Worm (Caenorhabditis elegans) whole organism, L4 larva: ENCODE data around the gene W08E12.4.

Source experiments
- D1046.2 ChIP-seq: fragments of 200-800 bp; sonication (Bioruptor generic); IDR thresholded peaks from 2 replicates; pipeline ENCODE4 v1.3.6; 2022; ENCODE audit warnings: missing genetic modification characterization, missing compliant biosample characterization
- F37D6.2 ChIP-seq: sonication (generic microtip); optimal IDR thresholded peaks from 2 replicates; lab custom pipeline; 2016; ENCODE audit warnings: mild to moderate bottlenecking, missing genetic modification characterization, missing compliant biosample characterization
- F44E2.7 ChIP-seq: fragments of 200-800 bp; sonication (Bioruptor generic); IDR thresholded peaks from 2 replicates; pipeline ENCODE4 v2.1.2; 2022; ENCODE audit warnings: missing genetic modification characterization, missing compliant biosample characterization
- T20F7.1 ChIP-seq: fragments of 200-800 bp; sonication (Bioruptor generic); optimal IDR thresholded peaks from 2 replicates; lab custom pipeline; 2018; ENCODE audit warnings: mild to moderate bottlenecking, missing genetic modification characterization, missing compliant biosample characterization
- T26A8.4 ChIP-seq: fragments of 200-800 bp; sonication (Bioruptor generic); IDR thresholded peaks from 2 replicates; pipeline ENCODE4 v1.3.6; 2022; ENCODE audit warnings: missing genetic modification characterization, missing compliant biosample characterization
- aha-1 ChIP-seq: fragments of 150-350 bp; peaks from one replicate; lab custom pipeline; 2014; ENCODE audit warnings: missing biosample characterization, missing genetic modification characterization
- arid-1 ChIP-seq: fragments of 200-800 bp; sonication (Bioruptor generic); conservative IDR thresholded peaks from 2 replicates; pipeline ENCODE4 v1.3.6; 2022; ENCODE audit warnings: missing genetic modification reagents, missing genetic modification characterization, missing compliant biosample characterization
- ceh-20 ChIP-seq: fragments of 200-800 bp; sonication (Bioruptor generic); IDR thresholded peaks from 2 replicates; pipeline ENCODE4 v1.3.6; 2022; ENCODE audit warnings: missing genetic modification reagents, missing genetic modification characterization, missing compliant biosample characterization
- ceh-32 ChIP-seq: sonication (generic microtip); optimal IDR thresholded peaks from 2 replicates; lab custom pipeline; 2016; ENCODE audit warnings: mild to moderate bottlenecking, missing genetic modification characterization, missing compliant biosample characterization; ENCODE audit not compliant: poor library complexity
- cey-2 ChIP-seq: sonication (generic microtip); optimal IDR thresholded peaks from 3 replicates; lab custom pipeline; 2017; ENCODE audit warnings: missing genetic modification characterization, mild to moderate bottlenecking, missing compliant biosample characterization, antibody characterized with exemption, borderline replicate concordance; ENCODE audit not compliant: insufficient read depth
- ctbp-1 ChIP-seq: fragments of 200-800 bp; sonication (Bioruptor generic); IDR thresholded peaks from 2 replicates; pipeline ENCODE4 v1.3.6; 2022; ENCODE audit warnings: missing genetic modification reagents, missing genetic modification characterization, missing compliant biosample characterization
- daf-16 ChIP-seq, 3 experiments: sonication (generic microtip); optimal IDR thresholded peaks; 2 replicates each; lab custom pipeline; 2016 to 2017; ENCODE audit warnings: missing genetic modification characterization in 3 of 3, missing genetic modification reagents in 3 of 3, mild to moderate bottlenecking in 2 of 3, missing compliant biosample characterization in 2 of 3, missing biosample characterization in 1 of 3, moderate library complexity in 1 of 3
- daf-8 ChIP-seq: fragments of 200-800 bp; sonication (Bioruptor generic); IDR thresholded peaks from 2 replicates; pipeline ENCODE4 v1.3.6; 2022; ENCODE audit warnings: missing genetic modification characterization, missing compliant biosample characterization
- dmd-6 ChIP-seq: fragments of 200-800 bp; sonication (Bioruptor generic); IDR thresholded peaks from 2 replicates; pipeline ENCODE4 v1.3.6; 2022; ENCODE audit warnings: missing genetic modification reagents, missing genetic modification characterization, missing compliant biosample characterization
- dmd-9 ChIP-seq: fragments of 200-800 bp; sonication (Bioruptor generic); IDR thresholded peaks from 2 replicates; pipeline ENCODE4 v1.3.6; 2022; ENCODE audit warnings: missing genetic modification reagents, missing genetic modification characterization, missing compliant biosample characterization
- dpl-1 ChIP-seq: fragments of 150-350 bp; optimal IDR thresholded peaks from 2 replicates; lab custom pipeline; 2014; ENCODE audit warnings: missing biosample characterization, missing genetic modification reagents, missing genetic modification characterization
- duxl-1 ChIP-seq: sonication (generic microtip); optimal IDR thresholded peaks from 2 replicates; lab custom pipeline; 2016; ENCODE audit warnings: mild to moderate bottlenecking, missing genetic modification characterization, moderate library complexity, missing compliant biosample characterization; ENCODE audit not compliant: poor library complexity
- dve-1 ChIP-seq: sonication (generic microtip); optimal IDR thresholded peaks from 2 replicates; lab custom pipeline; 2017; ENCODE audit warnings: antibody characterized with exemption, mild to moderate bottlenecking, missing genetic modification characterization, missing compliant biosample characterization; ENCODE audit not compliant: insufficient read depth
- egl-43 ChIP-seq: fragments of 200-800 bp; sonication (Bioruptor generic); IDR thresholded peaks from 2 replicates; pipeline ENCODE4 v1.3.6; 2022; ENCODE audit warnings: missing genetic modification reagents, missing genetic modification characterization, missing compliant biosample characterization
- hif-1 ChIP-seq, 2 experiments: sonication (generic microtip); optimal IDR thresholded peaks; 2 replicates each; lab custom pipeline; 2016 to 2017; ENCODE audit warnings: missing compliant biosample characterization in 2 of 2, missing genetic modification characterization in 2 of 2, missing genetic modification reagents in 2 of 2, missing genotype in 2 of 2, mild to moderate bottlenecking in 1 of 2
- hlh-11 ChIP-seq: fragments of 200-800 bp; sonication (Bioruptor generic); optimal IDR thresholded peaks from 2 replicates; lab custom pipeline; 2018; ENCODE audit warnings: mild to moderate bottlenecking, missing genetic modification characterization, missing compliant biosample characterization
- hlh-30 ChIP-seq: sonication (generic microtip); optimal IDR thresholded peaks from 2 replicates; lab custom pipeline; 2017; ENCODE audit warnings: antibody characterized with exemption, mild to moderate bottlenecking, missing genetic modification characterization, missing compliant biosample characterization; ENCODE audit not compliant: insufficient read depth
- hmg-1.1 ChIP-seq: fragments of 200-800 bp; sonication (Bioruptor generic); IDR thresholded peaks from 2 replicates; pipeline ENCODE4 v1.3.6; 2022; ENCODE audit warnings: missing genetic modification reagents, missing genetic modification characterization, missing compliant biosample characterization
- lim-7 ChIP-seq: fragments of 200-800 bp; sonication (Bioruptor generic); IDR thresholded peaks from 2 replicates; pipeline ENCODE4 v1.3.6; 2022; ENCODE audit warnings: missing genetic modification characterization, missing compliant biosample characterization
- lin-1 ChIP-seq: fragments of 200-800 bp; sonication (Bioruptor generic); IDR thresholded peaks from 2 replicates; pipeline ENCODE4 v1.3.6; 2022; ENCODE audit warnings: missing genetic modification reagents, missing genetic modification characterization, missing compliant biosample characterization
- lin-29 ChIP-seq: fragments of 200-800 bp; sonication (Bioruptor generic); IDR thresholded peaks from 2 replicates; pipeline ENCODE4 v1.3.6; 2022; ENCODE audit warnings: missing genetic modification reagents, missing genetic modification characterization, missing compliant biosample characterization
- lin-38 ChIP-seq: fragments of 200-800 bp; sonication (Bioruptor generic); IDR thresholded peaks from 2 replicates; pipeline ENCODE4 v1.3.6; 2022; ENCODE audit warnings: missing genetic modification reagents, missing genetic modification characterization, missing compliant biosample characterization
- lsy-2 ChIP-seq, 2 experiments: fragments of 150-350 bp in 1 of 2; sonication (generic microtip) in 1 of 2; optimal IDR thresholded peaks; 2 replicates each; lab custom pipeline; 2014 to 2017; ENCODE audit warnings: missing biosample characterization in 2 of 2, missing genetic modification characterization in 2 of 2
- madf-5 ChIP-seq, 2 experiments: fragments of 200-800 bp; sonication (Bioruptor generic); IDR thresholded peaks; 2 replicates each; pipeline ENCODE4 v1.3.6; 2022; ENCODE audit warnings: missing compliant biosample characterization in 2 of 2, missing genetic modification characterization in 2 of 2
- madf-9 ChIP-seq: fragments of 200-800 bp; sonication (Bioruptor generic); conservative IDR thresholded peaks from 2 replicates; pipeline ENCODE4 v1.3.6; 2022; ENCODE audit warnings: missing genetic modification reagents, missing genetic modification characterization, missing compliant biosample characterization
- mdl-1 ChIP-seq, 2 experiments: fragments of 150-350 bp in 1 of 2; sonication (generic microtip) in 1 of 2; optimal IDR thresholded peaks; 2 replicates each; lab custom pipeline; 2014 to 2017; ENCODE audit warnings: missing biosample characterization in 2 of 2, missing genetic modification characterization in 2 of 2
- mep-1 ChIP-seq: fragments of 150-350 bp; sonication (generic microtip); optimal IDR thresholded peaks from 3 replicates; lab custom pipeline; 2014; ENCODE audit warnings: missing biosample characterization, missing genetic modification characterization
- mes-2 ChIP-seq: sonication (generic microtip); optimal IDR thresholded peaks from 2 replicates; lab custom pipeline; 2016; ENCODE audit warnings: missing genotype, mild to moderate bottlenecking, missing genetic modification characterization, missing compliant biosample characterization; ENCODE audit not compliant: poor library complexity, severe bottlenecking
- mxl-3 ChIP-seq: fragments of 200-800 bp; sonication (Bioruptor generic); optimal IDR thresholded peaks from 2 replicates; lab custom pipeline; 2018; ENCODE audit warnings: mild to moderate bottlenecking, missing genetic modification characterization, missing compliant biosample characterization
- nhr-102 ChIP-seq: sonication (generic microtip); optimal IDR thresholded peaks from 2 replicates; lab custom pipeline; 2016; ENCODE audit warnings: mild to moderate bottlenecking, missing genetic modification characterization, moderate library complexity, missing compliant biosample characterization
- nhr-11 ChIP-seq: fragments of 150-350 bp; optimal IDR thresholded peaks from 2 replicates; lab custom pipeline; 2014; ENCODE audit warnings: missing biosample characterization, missing genetic modification characterization
- nhr-28 ChIP-seq: fragments of 150-350 bp; optimal IDR thresholded peaks from 2 replicates; lab custom pipeline; 2014; ENCODE audit warnings: missing biosample characterization, missing genetic modification characterization
- nhr-41 ChIP-seq: fragments of 200-800 bp; sonication (Bioruptor generic); IDR thresholded peaks from 2 replicates; pipeline ENCODE4 v1.3.6; 2022; ENCODE audit warnings: missing genetic modification reagents, missing genetic modification characterization, missing compliant biosample characterization
- nhr-48 ChIP-seq: sonication (generic microtip); optimal IDR thresholded peaks from 2 replicates; lab custom pipeline; 2016; ENCODE audit warnings: mild to moderate bottlenecking, missing genetic modification characterization, missing compliant biosample characterization
- nhr-77 ChIP-seq: fragments of 150-350 bp; optimal IDR thresholded peaks from 2 replicates; lab custom pipeline; 2014; ENCODE audit warnings: missing biosample characterization, missing genetic modification characterization
- rbr-2 ChIP-seq: sonication (generic microtip); optimal IDR thresholded peaks from 2 replicates; lab custom pipeline; 2016; ENCODE audit warnings: missing genotype, missing genetic modification characterization, missing compliant biosample characterization
- set-16 ChIP-seq: fragments of 200-800 bp; sonication (Bioruptor generic); IDR thresholded peaks from 2 replicates; pipeline ENCODE4 v1.3.6; 2022; ENCODE audit warnings: missing genetic modification reagents, missing genetic modification characterization, missing compliant biosample characterization
- spr-1 ChIP-seq: sonication (generic microtip); optimal IDR thresholded peaks from 2 replicates; lab custom pipeline; 2016; ENCODE audit warnings: mild to moderate bottlenecking, missing genetic modification characterization, missing compliant biosample characterization
- spr-3 ChIP-seq: fragments of 200-800 bp; sonication (Bioruptor generic); optimal IDR thresholded peaks from 2 replicates; lab custom pipeline; 2018; ENCODE audit warnings: mild to moderate bottlenecking, missing genetic modification characterization, missing compliant biosample characterization
- tag-97 ChIP-seq: fragments of 200-800 bp; sonication (Bioruptor generic); IDR thresholded peaks from 2 replicates; pipeline ENCODE4 v1.3.6; 2022; ENCODE audit warnings: missing genetic modification characterization, missing compliant biosample characterization
- unc-62 ChIP-seq, 3 experiments: fragments of 150-350 bp in 1 of 3; sonication (generic microtip); optimal IDR thresholded peaks in 2 of 3; peaks in 1 of 3; 1 replicate in 1 of 3; 2 replicates in 2 of 3; lab custom pipeline; 2014 to 2017; ENCODE audit warnings: missing biosample characterization in 3 of 3, missing genetic modification characterization in 3 of 3, missing genetic modification reagents in 3 of 3, missing genotype in 1 of 3
- vab-7 ChIP-seq: fragments of 200-800 bp; sonication (Bioruptor generic); IDR thresholded peaks from 2 replicates; pipeline ENCODE4 v1.3.6; 2022; ENCODE audit warnings: missing genetic modification reagents, missing genetic modification characterization, missing compliant biosample characterization

Gene W08E12.4

DNA sequence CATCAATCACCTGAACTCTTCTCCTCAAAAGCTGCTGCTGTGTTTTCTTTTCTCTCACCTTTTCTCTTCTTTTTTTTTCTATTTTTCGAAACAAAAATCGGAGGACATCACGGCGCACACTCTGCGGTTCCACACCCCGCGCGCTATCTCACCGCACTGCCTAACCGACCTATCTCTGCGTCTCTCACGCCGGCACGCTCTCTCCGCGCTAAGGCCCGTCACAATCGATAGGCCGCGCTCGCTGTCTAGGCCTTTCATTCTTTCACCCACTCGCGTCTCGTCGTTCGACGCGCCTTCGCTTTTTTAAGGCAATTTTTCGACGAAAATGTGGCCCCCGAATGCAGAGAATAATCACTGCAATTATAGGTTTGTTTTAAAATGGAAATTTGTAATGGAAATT is 9.1 kb downstream of the W08E12.4 start, which contains the start of gene zip-11:
Gene zip-11, plus strand, starts transcription at position 34 of the 400 bp plus-strand sequence.
- TF ChIP-seq nhr-102 (tag; lab: Kevin White, UChicago), result peak; percentile 48
- 0 out of 2 replicates have a peak, but pooled peaks have one; percentile 29 for TF ChIP-seq vab-7 (GFP tag; lab: Robert Waterston, UW)
- TF ChIP-seq mep-1 (tag; lab: Kevin White, UChicago), result peak; percentile 56
- TF ChIP-seq tag-97 (GFP tag; lab: Robert Waterston, UW), result no peak
- peak; percentile 64 for TF ChIP-seq mes-2 (tag; lab: Kevin White, UChicago)
- peak in 1 of 2 experiments; percentile 77 for TF ChIP-seq lsy-2 (tag; optimal IDR thresholded peaks at IDR 0.05; lab: Kevin White, UChicago)
- TF ChIP-seq egl-43 (GFP tag; lab: Robert Waterston, UW), result peak; percentile 73
- TF ChIP-seq cey-2, result no peak
- TF ChIP-seq lim-7 (GFP tag; lab: Robert Waterston, UW), result no peak
- TF ChIP-seq dmd-9, result 0 out of 2 replicates have a peak, but pooled peaks have one; percentile 22
- TF ChIP-seq rbr-2 (tag; lab: Kevin White, UChicago), result peak; percentile 71
- peak; percentile 100 for TF ChIP-seq spr-3 (GFP tag; lab: Kevin White, UChicago)
- no peak for TF ChIP-seq T20F7.1
- TF ChIP-seq aha-1 (tag; lab: Kevin White, UChicago), result no peak
- TF ChIP-seq ctbp-1, result peak; percentile 56; the same call in 1 of the 2 replicates
- peak; percentile 50 for TF ChIP-seq nhr-28 (tag; lab: Kevin White, UChicago)
- no peak for TF ChIP-seq madf-5 (GFP tag; IDR thresholded peaks at IDR 0.05; lab: Robert Waterston, UW)
- peak in 1 of 2 experiments; percentile 55 for TF ChIP-seq hif-1 (tag; optimal IDR thresholded peaks at IDR 0.05; lab: Kevin White, UChicago)
- peak; percentile 62 for TF ChIP-seq nhr-48 (tag; lab: Kevin White, UChicago)
- TF ChIP-seq madf-9 (GFP tag; lab: Robert Waterston, UW), result 0 out of 2 replicates have a peak, but pooled peaks have one; percentile 28
- TF ChIP-seq D1046.2 (GFP tag; lab: Robert Waterston, UW), result 0 out of 2 replicates have a peak, but pooled peaks have one; percentile 62
- TF ChIP-seq lin-29, result peak; percentile 71; the same call in 1 of the 2 replicates
- TF ChIP-seq spr-1, result peak; percentile 97
- TF ChIP-seq unc-62 (GFP tag; optimal IDR thresholded peaks at IDR 0.05 in 1 of 2; lab: Kevin White, UChicago), result peak in 1 of 2 experiments; percentile 63
- TF ChIP-seq unc-62 (tag; optimal IDR thresholded peaks at IDR 0.05; lab: Kevin White, UChicago), result no peak
- peak; percentile 33 for TF ChIP-seq dve-1 (tag; lab: Kevin White, UChicago)
- TF ChIP-seq hmg-1.1 (GFP tag; lab: Robert Waterston, UW), result peak; percentile 82
- TF ChIP-seq T26A8.4 (GFP tag; lab: Robert Waterston, UW), result peak; percentile 40; the same call in 1 of the 2 replicates
- 0 out of 2 replicates have a peak, but pooled peaks have one; percentile 10 for TF ChIP-seq F44E2.7
- peak in 1 of 2 experiments; percentile 54 for TF ChIP-seq daf-16 (GFP tag; optimal IDR thresholded peaks at IDR 0.05; lab: Kevin White, UChicago)
- TF ChIP-seq daf-16 (tag; optimal IDR thresholded peaks at IDR 0.05; lab: Kevin White, UChicago), result no peak
- no peak for TF ChIP-seq nhr-77 (tag; lab: Kevin White, UChicago)
- TF ChIP-seq F37D6.2, result peak; percentile 21
- TF ChIP-seq lin-38 (GFP tag; lab: Robert Waterston, UW), result peak; percentile 76
- TF ChIP-seq mdl-1 (tag; optimal IDR thresholded peaks at IDR 0.05; lab: Kevin White, UChicago), result peak in 1 of 2 experiments; percentile 52
- peak; percentile 40 for TF ChIP-seq hlh-30 (tag; lab: Kevin White, UChicago)
- TF ChIP-seq arid-1 (GFP tag; lab: Robert Waterston, UW), result peak; percentile 54; the same call in 1 of the 2 replicates
- TF ChIP-seq dmd-6 (GFP tag; lab: Robert Waterston, UW), result peak; percentile 31; the same call in 1 of the 2 replicates
- TF ChIP-seq dpl-1 (GFP tag; lab: Kevin White, UChicago), result peak; percentile 44
- TF ChIP-seq daf-8 (GFP tag; lab: Robert Waterston, UW), result no peak
- peak; percentile 63; the same call in 1 of the 2 replicates for TF ChIP-seq ceh-20
- TF ChIP-seq duxl-1 (tag; lab: Kevin White, UChicago), result peak; percentile 51
- TF ChIP-seq set-16, result peak; percentile 92
- 0 out of 2 replicates have a peak, but pooled peaks have one; percentile 25 for TF ChIP-seq lin-1
- peak; percentile 82 for TF ChIP-seq hlh-11 (tag; lab: Kevin White, UChicago)
- peak; percentile 38 for TF ChIP-seq nhr-11 (tag; lab: Kevin White, UChicago)
- no peak for TF ChIP-seq ceh-32 (tag; lab: Kevin White, UChicago)
- TF ChIP-seq mxl-3 (GFP tag; lab: Kevin White, UChicago), result peak; percentile 81
- no peak for TF ChIP-seq nhr-41
